Worm (Caenorhabditis elegans) whole organism, L4 larva: Measurements from ENCODE around the gene col-75.

ENCODE experiments used
- F37D6.2 ChIP-seq: sonication (generic microtip); optimal IDR thresholded peaks from 2 replicates; lab custom pipeline; 2016; ENCODE audit warnings: mild to moderate bottlenecking, missing genetic modification characterization, missing compliant biosample characterization
- T20F7.1 ChIP-seq: fragments of 200-800 bp; sonication (Bioruptor generic); optimal IDR thresholded peaks from 2 replicates; lab custom pipeline; 2018; ENCODE audit warnings: mild to moderate bottlenecking, missing genetic modification characterization, missing compliant biosample characterization
- T26A8.4 ChIP-seq: fragments of 200-800 bp; sonication (Bioruptor generic); IDR thresholded peaks from 2 replicates; pipeline ENCODE4 v1.3.6; 2022; ENCODE audit warnings: missing genetic modification characterization, missing compliant biosample characterization
- ZK546.5 ChIP-seq, 2 experiments: sonication (generic microtip); optimal IDR thresholded peaks; 2 replicates each; lab custom pipeline; 2017; ENCODE audit warnings: missing biosample characterization in 2 of 2, missing genetic modification characterization in 2 of 2
- aly-2 ChIP-seq: sonication (generic microtip); optimal IDR thresholded peaks from 2 replicates; lab custom pipeline; 2018; ENCODE audit warnings: missing biosample characterization, missing genetic modification characterization
- attf-4 ChIP-seq: sonication (generic microtip); optimal IDR thresholded peaks from 3 replicates; lab custom pipeline; 2017; ENCODE audit warnings: missing biosample characterization, missing genetic modification characterization
- ceh-20 ChIP-seq: fragments of 200-800 bp; sonication (Bioruptor generic); IDR thresholded peaks from 2 replicates; pipeline ENCODE4 v1.3.6; 2022; ENCODE audit warnings: missing genetic modification reagents, missing genetic modification characterization, missing compliant biosample characterization
- ceh-32 ChIP-seq: sonication (generic microtip); optimal IDR thresholded peaks from 2 replicates; lab custom pipeline; 2016; ENCODE audit warnings: mild to moderate bottlenecking, missing genetic modification characterization, missing compliant biosample characterization; ENCODE audit not compliant: poor library complexity
- ceh-62 ChIP-seq: sonication (generic microtip); optimal IDR thresholded peaks from 2 replicates; lab custom pipeline; 2017; ENCODE audit warnings: missing biosample characterization, missing genetic modification characterization
- ces-1 ChIP-seq: fragments of 150-350 bp; sonication (generic microtip); optimal IDR thresholded peaks from 4 replicates; lab custom pipeline; 2014; ENCODE audit warnings: missing biosample characterization, missing genetic modification reagents, missing genetic modification characterization
- ctbp-1 ChIP-seq: fragments of 200-800 bp; sonication (Bioruptor generic); IDR thresholded peaks from 2 replicates; pipeline ENCODE4 v1.3.6; 2022; ENCODE audit warnings: missing genetic modification reagents, missing genetic modification characterization, missing compliant biosample characterization
- daf-12 ChIP-seq: fragments of 150-350 bp; optimal IDR thresholded peaks from 2 replicates; lab custom pipeline; 2014; ENCODE audit warnings: missing biosample characterization, missing genetic modification reagents, missing genetic modification characterization
- daf-16 ChIP-seq, 3 experiments: sonication (generic microtip); optimal IDR thresholded peaks; 2 replicates each; lab custom pipeline; 2016 to 2017; ENCODE audit warnings: missing genetic modification characterization in 3 of 3, missing genetic modification reagents in 3 of 3, mild to moderate bottlenecking in 2 of 3, missing compliant biosample characterization in 2 of 3, missing biosample characterization in 1 of 3, moderate library complexity in 1 of 3
- daf-19 ChIP-seq: fragments of 200-800 bp; sonication (Bioruptor generic); conservative IDR thresholded peaks from 2 replicates; pipeline ENCODE4 v1.3.6; 2022; ENCODE audit warnings: missing genetic modification characterization, missing compliant biosample characterization
- dmd-6 ChIP-seq: fragments of 200-800 bp; sonication (Bioruptor generic); IDR thresholded peaks from 2 replicates; pipeline ENCODE4 v1.3.6; 2022; ENCODE audit warnings: missing genetic modification reagents, missing genetic modification characterization, missing compliant biosample characterization
- dmd-8 ChIP-seq: fragments of 200-800 bp; sonication (Bioruptor generic); IDR thresholded peaks from 2 replicates; pipeline ENCODE4 v1.3.6; 2022; ENCODE audit warnings: missing genetic modification characterization, missing compliant biosample characterization
- dve-1 ChIP-seq: sonication (generic microtip); optimal IDR thresholded peaks from 2 replicates; lab custom pipeline; 2017; ENCODE audit warnings: antibody characterized with exemption, mild to moderate bottlenecking, missing genetic modification characterization, missing compliant biosample characterization; ENCODE audit not compliant: insufficient read depth
- egl-43 ChIP-seq: fragments of 200-800 bp; sonication (Bioruptor generic); IDR thresholded peaks from 2 replicates; pipeline ENCODE4 v1.3.6; 2022; ENCODE audit warnings: missing genetic modification reagents, missing genetic modification characterization, missing compliant biosample characterization
- fos-1 ChIP-seq: fragments of 150-350 bp; optimal IDR thresholded peaks from 2 replicates; lab custom pipeline; 2014; ENCODE audit warnings: missing biosample characterization, missing genetic modification characterization
- gei-8 ChIP-seq: fragments of 200-800 bp; sonication (Bioruptor generic); optimal IDR thresholded peaks from 2 replicates; lab custom pipeline; 2018; ENCODE audit warnings: mild to moderate bottlenecking, missing genetic modification characterization, missing compliant biosample characterization
- hif-1 ChIP-seq, 2 experiments: sonication (generic microtip); optimal IDR thresholded peaks; 2 replicates each; lab custom pipeline; 2016 to 2017; ENCODE audit warnings: missing compliant biosample characterization in 2 of 2, missing genetic modification characterization in 2 of 2, missing genetic modification reagents in 2 of 2, missing genotype in 2 of 2, mild to moderate bottlenecking in 1 of 2
- hlh-11 ChIP-seq: fragments of 200-800 bp; sonication (Bioruptor generic); optimal IDR thresholded peaks from 2 replicates; lab custom pipeline; 2018; ENCODE audit warnings: mild to moderate bottlenecking, missing genetic modification characterization, missing compliant biosample characterization
- hmg-1.1 ChIP-seq: fragments of 200-800 bp; sonication (Bioruptor generic); IDR thresholded peaks from 2 replicates; pipeline ENCODE4 v1.3.6; 2022; ENCODE audit warnings: missing genetic modification reagents, missing genetic modification characterization, missing compliant biosample characterization
- lim-7 ChIP-seq: fragments of 200-800 bp; sonication (Bioruptor generic); IDR thresholded peaks from 2 replicates; pipeline ENCODE4 v1.3.6; 2022; ENCODE audit warnings: missing genetic modification characterization, missing compliant biosample characterization
- lin-1 ChIP-seq: fragments of 200-800 bp; sonication (Bioruptor generic); IDR thresholded peaks from 2 replicates; pipeline ENCODE4 v1.3.6; 2022; ENCODE audit warnings: missing genetic modification reagents, missing genetic modification characterization, missing compliant biosample characterization
- lin-13 ChIP-seq: fragments of 150-350 bp; optimal IDR thresholded peaks from 2 replicates; lab custom pipeline; 2014; ENCODE audit warnings: missing biosample characterization, missing genetic modification reagents, missing genetic modification characterization
- lin-38 ChIP-seq: fragments of 200-800 bp; sonication (Bioruptor generic); IDR thresholded peaks from 2 replicates; pipeline ENCODE4 v1.3.6; 2022; ENCODE audit warnings: missing genetic modification reagents, missing genetic modification characterization, missing compliant biosample characterization
- lin-39 ChIP-seq: fragments of 150-350 bp; optimal IDR thresholded peaks from 2 replicates; lab custom pipeline; 2014; ENCODE audit warnings: missing biosample characterization, missing genetic modification reagents, missing genetic modification characterization
- lir-3 ChIP-seq: sonication (generic microtip); optimal IDR thresholded peaks from 2 replicates; lab custom pipeline; 2016; ENCODE audit warnings: mild to moderate bottlenecking, missing genetic modification characterization, missing compliant biosample characterization
- lsy-2 ChIP-seq, 2 experiments: fragments of 150-350 bp in 1 of 2; sonication (generic microtip) in 1 of 2; optimal IDR thresholded peaks; 2 replicates each; lab custom pipeline; 2014 to 2017; ENCODE audit warnings: missing biosample characterization in 2 of 2, missing genetic modification characterization in 2 of 2
- madf-5 ChIP-seq, 2 experiments: fragments of 200-800 bp; sonication (Bioruptor generic); IDR thresholded peaks; 2 replicates each; pipeline ENCODE4 v1.3.6; 2022; ENCODE audit warnings: missing compliant biosample characterization in 2 of 2, missing genetic modification characterization in 2 of 2
- mdt-29 ChIP-seq: fragments of 200-800 bp; sonication (Bioruptor generic); IDR thresholded peaks from 2 replicates; pipeline ENCODE4 v1.3.6; 2022; ENCODE audit warnings: missing genetic modification reagents, missing genetic modification characterization, missing compliant biosample characterization
- mep-1 ChIP-seq: fragments of 150-350 bp; sonication (generic microtip); optimal IDR thresholded peaks from 3 replicates; lab custom pipeline; 2014; ENCODE audit warnings: missing biosample characterization, missing genetic modification characterization
- mxl-3 ChIP-seq: fragments of 200-800 bp; sonication (Bioruptor generic); optimal IDR thresholded peaks from 2 replicates; lab custom pipeline; 2018; ENCODE audit warnings: mild to moderate bottlenecking, missing genetic modification characterization, missing compliant biosample characterization
- nhr-10 ChIP-seq: fragments of 150-350 bp; optimal IDR thresholded peaks from 2 replicates; lab custom pipeline; 2014; ENCODE audit warnings: missing biosample characterization, missing genetic modification characterization
- nhr-102 ChIP-seq: sonication (generic microtip); optimal IDR thresholded peaks from 2 replicates; lab custom pipeline; 2016; ENCODE audit warnings: mild to moderate bottlenecking, missing genetic modification characterization, moderate library complexity, missing compliant biosample characterization
- nhr-11 ChIP-seq: fragments of 150-350 bp; optimal IDR thresholded peaks from 2 replicates; lab custom pipeline; 2014; ENCODE audit warnings: missing biosample characterization, missing genetic modification characterization
- nhr-111 ChIP-seq: fragments of 200-800 bp; sonication (Bioruptor generic); optimal IDR thresholded peaks from 2 replicates; lab custom pipeline; 2018; ENCODE audit warnings: mild to moderate bottlenecking, missing genetic modification characterization, missing compliant biosample characterization
- nhr-237 ChIP-seq: sonication (generic microtip); optimal IDR thresholded peaks from 2 replicates; lab custom pipeline; 2017; ENCODE audit warnings: missing biosample characterization, missing genetic modification characterization
- nhr-28 ChIP-seq: fragments of 150-350 bp; optimal IDR thresholded peaks from 2 replicates; lab custom pipeline; 2014; ENCODE audit warnings: missing biosample characterization, missing genetic modification characterization
- nhr-41 ChIP-seq: fragments of 200-800 bp; sonication (Bioruptor generic); IDR thresholded peaks from 2 replicates; pipeline ENCODE4 v1.3.6; 2022; ENCODE audit warnings: missing genetic modification reagents, missing genetic modification characterization, missing compliant biosample characterization
- nhr-48 ChIP-seq: sonication (generic microtip); optimal IDR thresholded peaks from 2 replicates; lab custom pipeline; 2016; ENCODE audit warnings: mild to moderate bottlenecking, missing genetic modification characterization, missing compliant biosample characterization
- pqm-1 ChIP-seq: sonication (generic microtip); optimal IDR thresholded peaks from 2 replicates; lab custom pipeline; 2017; ENCODE audit warnings: missing biosample characterization, missing genetic modification characterization
- rbr-2 ChIP-seq: sonication (generic microtip); optimal IDR thresholded peaks from 2 replicates; lab custom pipeline; 2016; ENCODE audit warnings: missing genotype, missing genetic modification characterization, missing compliant biosample characterization
- set-16 ChIP-seq: fragments of 200-800 bp; sonication (Bioruptor generic); IDR thresholded peaks from 2 replicates; pipeline ENCODE4 v1.3.6; 2022; ENCODE audit warnings: missing genetic modification reagents, missing genetic modification characterization, missing compliant biosample characterization
- snpc-4 ChIP-seq: fragments of 150-350 bp; optimal IDR thresholded peaks from 2 replicates; lab custom pipeline; 2014; ENCODE audit warnings: missing biosample characterization, missing genetic modification characterization
- spr-3 ChIP-seq: fragments of 200-800 bp; sonication (Bioruptor generic); optimal IDR thresholded peaks from 2 replicates; lab custom pipeline; 2018; ENCODE audit warnings: mild to moderate bottlenecking, missing genetic modification characterization, missing compliant biosample characterization
- unc-39 ChIP-seq: sonication (generic microtip); optimal IDR thresholded peaks from 2 replicates; lab custom pipeline; 2017; ENCODE audit warnings: missing biosample characterization, missing genetic modification characterization
- vab-7 ChIP-seq: fragments of 200-800 bp; sonication (Bioruptor generic); IDR thresholded peaks from 2 replicates; pipeline ENCODE4 v1.3.6; 2022; ENCODE audit warnings: missing genetic modification reagents, missing genetic modification characterization, missing compliant biosample characterization
- zag-1 ChIP-seq: fragments of 150-350 bp; optimal IDR thresholded peaks from 2 replicates; lab custom pipeline; 2014; ENCODE audit warnings: missing biosample characterization, missing genetic modification characterization
- zfp-2 ChIP-seq: sonication (generic microtip); optimal IDR thresholded peaks from 2 replicates; lab custom pipeline; 2016; ENCODE audit warnings: mild to moderate bottlenecking, missing genetic modification characterization, missing compliant biosample characterization
- ztf-11 ChIP-seq: fragments of 150-350 bp; optimal IDR thresholded peaks from 2 replicates; lab custom pipeline; 2014; ENCODE audit warnings: missing biosample characterization, missing genetic modification characterization
- ztf-7 ChIP-seq: fragments of 150-350 bp; optimal IDR thresholded peaks from 2 replicates; lab custom pipeline; 2014; ENCODE audit warnings: missing biosample characterization, missing genetic modification characterization

The col-75 gene

DNA sequence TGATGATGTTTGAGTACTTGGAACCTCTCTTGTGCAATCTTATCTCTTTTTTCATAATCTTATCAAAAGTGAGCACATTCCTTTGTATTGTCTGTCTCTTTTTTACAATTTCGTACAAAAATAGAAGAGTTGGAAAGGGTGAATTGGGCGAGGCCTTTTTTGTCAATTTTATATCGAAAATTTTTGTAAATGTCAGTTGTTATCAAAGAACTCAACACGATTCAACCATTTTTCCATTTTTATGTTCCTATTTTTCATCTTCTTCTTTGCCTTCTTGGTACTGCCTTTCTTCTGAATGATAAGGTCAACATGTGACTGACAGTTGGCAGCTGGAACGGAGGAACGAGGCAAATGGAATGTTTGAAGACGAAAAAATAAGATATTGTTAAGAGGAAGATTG is 12.3 kb upstream of the col-75 start (continued):
- no peak for TF ChIP-seq ZK546.5 (tag; optimal IDR thresholded peaks at IDR 0.05; lab: Kevin White, UChicago)
- TF ChIP-seq pqm-1 (tag; lab: Kevin White, UChicago), result peak; percentile 93
- TF ChIP-seq hlh-11 (tag; lab: Kevin White, UChicago), result peak; percentile 86
- no peak for TF ChIP-seq ctbp-1 (GFP tag; lab: Robert Waterston, UW)
- no peak for TF ChIP-seq lin-1
- TF ChIP-seq set-16 (GFP tag; lab: Robert Waterston, UW), result no peak
- no peak for TF ChIP-seq hif-1 (tag; optimal IDR thresholded peaks at IDR 0.05; lab: Kevin White, UChicago)
- TF ChIP-seq nhr-11 (tag; lab: Kevin White, UChicago), result no peak
- TF ChIP-seq nhr-28, result peak; percentile 77
- no peak for TF ChIP-seq egl-43
- TF ChIP-seq spr-3 (GFP tag; lab: Kevin White, UChicago), result no peak
- TF ChIP-seq lsy-2 (tag; optimal IDR thresholded peaks at IDR 0.05; lab: Kevin White, UChicago), result no peak
- no peak for TF ChIP-seq nhr-111
- no peak for TF ChIP-seq ztf-11 (tag; lab: Kevin White, UChicago)
- no peak for TF ChIP-seq zag-1 (tag; lab: Kevin White, UChicago)
- peak; percentile 48 for TF ChIP-seq nhr-48 (tag; lab: Kevin White, UChicago)
- no peak for TF ChIP-seq unc-39 (tag; lab: Kevin White, UChicago)
- TF ChIP-seq nhr-237 (tag; lab: Kevin White, UChicago), result no peak
- TF ChIP-seq ceh-62 (tag; lab: Kevin White, UChicago), result no peak
- TF ChIP-seq ceh-20 (GFP tag; lab: Robert Waterston, UW), result peak; percentile 51; the same call in 1 of the 2 replicates
- TF ChIP-seq aly-2, result no peak
- 0 out of 2 replicates have a peak, but pooled peaks have one; percentile 28 for TF ChIP-seq nhr-41 (GFP tag; lab: Robert Waterston, UW)
- no peak for TF ChIP-seq rbr-2 (tag; lab: Kevin White, UChicago)
- peak; percentile 52 for TF ChIP-seq T20F7.1 (GFP tag; lab: Kevin White, UChicago)
- no peak for TF ChIP-seq zfp-2 (tag; lab: Kevin White, UChicago)
- TF ChIP-seq dmd-6, result peak; percentile 85
- TF ChIP-seq lim-7 (GFP tag; lab: Robert Waterston, UW), result no peak
- no peak for TF ChIP-seq hmg-1.1 (GFP tag; lab: Robert Waterston, UW)
- TF ChIP-seq ztf-7 (tag; lab: Kevin White, UChicago), result no peak
- no peak for TF ChIP-seq nhr-10 (tag; lab: Kevin White, UChicago)
- TF ChIP-seq lin-39, result no peak
- TF ChIP-seq gei-8 (GFP tag; lab: Kevin White, UChicago), result no peak
- no peak for TF ChIP-seq F37D6.2 (tag; lab: Kevin White, UChicago)
- TF ChIP-seq mep-1 (tag; lab: Kevin White, UChicago), result peak; percentile 17
- no peak for TF ChIP-seq lin-38 (GFP tag; lab: Robert Waterston, UW)
- no peak for TF ChIP-seq daf-12 (tag; lab: Kevin White, UChicago)
- TF ChIP-seq daf-16 (GFP tag; optimal IDR thresholded peaks at IDR 0.05; lab: Kevin White, UChicago), result peak in 1 of 2 experiments; percentile 32
- peak; percentile 78 for TF ChIP-seq daf-16 (tag; optimal IDR thresholded peaks at IDR 0.05; lab: Kevin White, UChicago)
- TF ChIP-seq mdt-29, result no peak
- TF ChIP-seq dmd-8 (GFP tag; lab: Robert Waterston, UW), result no peak
- no peak for TF ChIP-seq ces-1 (GFP tag; lab: Kevin White, UChicago)
- no peak for TF ChIP-seq lin-13
- no peak for TF ChIP-seq daf-19 (GFP tag; lab: Robert Waterston, UW)
- no peak for TF ChIP-seq fos-1
- no peak for TF ChIP-seq snpc-4 (tag; lab: Kevin White, UChicago)
- no peak for TF ChIP-seq madf-5 (GFP tag; IDR thresholded peaks at IDR 0.05; lab: Robert Waterston, UW)
- no peak for TF ChIP-seq lir-3
- TF ChIP-seq T26A8.4 (GFP tag; lab: Robert Waterston, UW), result no peak
- TF ChIP-seq ceh-32 (tag; lab: Kevin White, UChicago), result no peak
- peak; percentile 51 for TF ChIP-seq nhr-102 (tag; lab: Kevin White, UChicago)
- peak; percentile 80 for TF ChIP-seq mxl-3
- no peak for TF ChIP-seq vab-7 (GFP tag; lab: Robert Waterston, UW)
- no peak for TF ChIP-seq attf-4
- TF ChIP-seq dve-1, result peak; percentile 89
